Fruit fly (Drosophila melanogaster): ENCODE results near the gene Pc.

DNA sequence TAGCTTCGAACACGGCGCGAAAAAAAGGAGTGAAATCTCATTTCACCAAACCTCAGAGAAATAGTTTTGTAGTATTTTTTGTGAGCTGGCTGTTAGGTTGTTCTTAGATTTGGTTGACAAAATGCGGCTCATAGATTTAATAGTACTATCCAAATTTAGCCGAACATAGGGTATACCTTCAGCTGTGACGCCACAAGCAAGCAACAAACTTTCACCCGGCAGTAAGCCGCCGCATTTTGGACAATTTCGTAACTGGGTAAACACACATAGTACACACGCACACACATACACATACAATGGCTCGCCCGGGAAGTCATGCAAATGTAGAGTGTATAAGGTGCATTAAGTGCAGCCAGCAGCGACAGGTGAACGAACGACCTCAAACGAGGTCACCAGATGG, 58.6 kb downstream of the Pc start:
- TF ChIP-seq ttk (optimal IDR thresholded peaks at IDR 0.05) (no peak), Sin3A (optimal IDR thresholded peaks at IDR 0.05) (no peak), psq (optimal IDR thresholded peaks at IDR 0.05) (no peak), Myc (optimal IDR thresholded peaks at IDR 0.05) (no peak), h (optimal IDR thresholded peaks at IDR 0.05) (no peak)
